Worm (Caenorhabditis elegans) whole organism, L3 larva: ENCODE data around the gene twk-7.
A peak's percentile ranks its signal among the peaks of the same experiment; 100 is the strongest.

Experiments used
- ceh-82 ChIP-seq: fragments of 150-350 bp; optimal IDR thresholded peaks from 2 replicates; lab custom pipeline; 2014; ENCODE audit warnings: missing biosample characterization, missing genetic modification characterization
- elt-2 ChIP-seq: sonication (generic microtip); optimal IDR thresholded peaks from 2 replicates; lab custom pipeline; 2016; ENCODE audit warnings: missing genetic modification reagents, mild to moderate bottlenecking, missing genetic modification characterization, missing compliant biosample characterization
- nhr-43 ChIP-seq: sonication (generic microtip); optimal IDR thresholded peaks from 2 replicates; lab custom pipeline; 2016; ENCODE audit warnings: mild to moderate bottlenecking, missing genetic modification characterization, missing compliant biosample characterization; ENCODE audit not compliant: poor library complexity, severe bottlenecking
- pha-4 ChIP-seq: fragments of 150-350 bp; optimal IDR thresholded peaks from 2 replicates; lab custom pipeline; 2014; ENCODE audit warnings: missing biosample characterization, missing genetic modification reagents, missing genetic modification characterization
- skn-1 ChIP-seq: fragments of 150-350 bp; optimal IDR thresholded peaks from 2 replicates; lab custom pipeline; 2014; ENCODE audit warnings: missing biosample characterization, missing genetic modification characterization
- snpc-4 ChIP-seq: fragments of 150-350 bp; optimal IDR thresholded peaks from 2 replicates; lab custom pipeline; 2014; ENCODE audit warnings: missing biosample characterization, missing genetic modification characterization

DNA sequence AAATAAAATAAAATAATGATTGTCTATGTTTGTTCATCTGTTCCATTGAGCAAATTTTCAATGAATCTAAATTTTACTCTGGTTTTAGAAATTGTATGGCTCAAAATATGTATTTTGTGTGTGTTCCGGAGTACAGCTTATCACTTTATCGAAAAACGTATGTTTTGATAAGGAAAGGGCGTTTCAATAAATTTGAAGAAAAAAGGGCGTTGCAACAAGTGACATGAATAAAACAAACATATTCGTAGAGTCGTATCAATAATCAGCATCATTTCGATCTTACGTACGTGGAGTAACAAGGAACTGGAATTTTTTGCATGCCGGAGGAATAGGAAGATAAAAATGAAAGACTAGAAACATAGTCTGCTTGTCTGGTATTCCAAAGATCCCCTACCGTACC lies 49.5 kb downstream of the twk-7 start:
- TF ChIP-seq pha-4 (tag; lab: Kevin White, UChicago) = no peak
- no peak for TF ChIP-seq skn-1 (tag; lab: Kevin White, UChicago)
- TF ChIP-seq ceh-82 (tag; lab: Kevin White, UChicago) = no peak
- TF ChIP-seq nhr-43 = no peak
- TF ChIP-seq elt-2 (tag; lab: Kevin White, UChicago) = peak; percentile 69
- TF ChIP-seq snpc-4 (tag; lab: Kevin White, UChicago) = no peak
